Worm (Caenorhabditis elegans) whole organism, dauer: ENCODE data around the gene F27C8.2.
"Not testable (repeated sequence)": the region's sequence is repeated elsewhere in the genome, so short reads cannot be mapped to it uniquely, and the experiment has no call there.

Source experiments
- unc-62 ChIP-seq: sonication (generic microtip); optimal IDR thresholded peaks from 2 replicates; lab custom pipeline; 2017; ENCODE audit warnings: missing biosample characterization, missing genetic modification reagents, missing genetic modification characterization

The F27C8.2 gene

ce11 chrIV:9595779-9596406, at the start of gene F27C8.2, which contains the start of gene F27C8.3:
Gene F27C8.2 (plus strand): TSS chrIV:9596356.
Gene F27C8.3 (minus strand): TSS chrIV:9595879.
- TF ChIP-seq unc-62 (GFP tag; lab: Kevin White, UChicago): not testable (repeated sequence)

- no peak for TF ChIP-seq unc-62 (GFP tag; lab: Kevin White, UChicago)
Observed at ce11 chrIV:9563079-9563478, 33.1 kb upstream of the F27C8.2 start, which contains the start of gene col-122. Gene col-122 (plus strand): TSS chrIV:9563379.

- no peak for TF ChIP-seq unc-62 (GFP tag; lab: Kevin White, UChicago)
Observed at ce11 chrIV:9563529-9564376, 32.4 kb upstream of the F27C8.2 start.

ce11 chrIV:9566505-9566904, 29.7 kb upstream of the F27C8.2 start, which contains the start of gene lron-14:
Gene lron-14 (minus strand): TSS chrIV:9566605.
- TF ChIP-seq unc-62 (GFP tag; lab: Kevin White, UChicago): no peak

- TF ChIP-seq unc-62 (GFP tag; lab: Kevin White, UChicago): no peak
Observed at ce11 chrIV:9580021-9580420, 16.1 kb upstream of the F27C8.2 start, which contains the start of gene npr-2. Gene npr-2 (minus strand): TSS chrIV:9580121.

ce11 chrIV:9584352-9584751, 11.8 kb upstream of the F27C8.2 start:
- no peak for TF ChIP-seq unc-62 (GFP tag; lab: Kevin White, UChicago)

- no peak for TF ChIP-seq unc-62 (GFP tag; lab: Kevin White, UChicago)
Observed at ce11 chrIV:9588784-9589457, 7.2 kb upstream of the F27C8.2 start, which contains the start of gene trcs-1. Gene trcs-1 (minus strand): TSS chrIV:9588834.

ce11 chrIV:9592413-9592812, 3.7 kb upstream of the F27C8.2 start, which contains the start of gene pei-1:
Gene pei-1 (minus strand): TSS chrIV:9592513.
- no peak for TF ChIP-seq unc-62 (GFP tag; lab: Kevin White, UChicago)

- no peak for TF ChIP-seq unc-62 (GFP tag; lab: Kevin White, UChicago)
Observed at ce11 chrIV:9593456-9593855, 2.7 kb upstream of the F27C8.2 start, which contains the start of gene spp-18. Gene spp-18 (plus strand): TSS chrIV:9593712.

- no peak for TF ChIP-seq unc-62 (GFP tag; lab: Kevin White, UChicago)
Observed at ce11 chrIV:9601595-9601994, 5.4 kb downstream of the F27C8.2 start, which contains the start of gene aat-1. Gene aat-1 (minus strand): TSS chrIV:9601695.

ce11 chrIV:9607945-9608344, 11.8 kb downstream of the F27C8.2 start:
- no peak for TF ChIP-seq unc-62 (GFP tag; lab: Kevin White, UChicago)

ce11 chrIV:9609095-9609494, 12.9 kb downstream of the F27C8.2 start:
- TF ChIP-seq unc-62 (GFP tag; lab: Kevin White, UChicago): no peak

ce11 chrIV:9610923-9611322, 14.8 kb downstream of the F27C8.2 start:
- no peak for TF ChIP-seq unc-62 (GFP tag; lab: Kevin White, UChicago)

- TF ChIP-seq unc-62 (GFP tag; lab: Kevin White, UChicago): no peak
Observed at ce11 chrIV:9613072-9613590, 17.0 kb downstream of the F27C8.2 start.

ce11 chrIV:9614060-9614459, 17.9 kb downstream of the F27C8.2 start:
- no peak for TF ChIP-seq unc-62 (GFP tag; lab: Kevin White, UChicago)
